Worm (Caenorhabditis elegans) whole organism, late embryonic: ENCODE data around the gene arl-6.

Source experiments
- C38D4.7 ChIP-seq: fragments of 200-800 bp; sonication (Bioruptor generic); optimal IDR thresholded peaks from 2 replicates; lab custom pipeline; 2018; ENCODE audit warnings: mild to moderate bottlenecking, missing genetic modification characterization, moderate library complexity, missing compliant biosample characterization
- K09A11.1 ChIP-seq: sonication (generic microtip); optimal IDR thresholded peaks from 2 replicates; lab custom pipeline; 2017; ENCODE audit warnings: antibody characterized with exemption, mild to moderate bottlenecking, missing genetic modification characterization, missing compliant biosample characterization; ENCODE audit not compliant: insufficient read depth
- T23F11.4 ChIP-seq: fragments of 200-800 bp; sonication (Bioruptor generic); optimal IDR thresholded peaks from 2 replicates; lab custom pipeline; 2018; ENCODE audit warnings: mild to moderate bottlenecking, missing genetic modification characterization, missing compliant biosample characterization
- Y22D7AL.16 ChIP-seq: sonication (generic microtip); optimal IDR thresholded peaks from 2 replicates; lab custom pipeline; 2016; ENCODE audit warnings: missing genetic modification characterization, missing compliant biosample characterization
- ahr-1 ChIP-seq: sonication (generic microtip); optimal IDR thresholded peaks from 2 replicates; lab custom pipeline; 2016; ENCODE audit warnings: missing genetic modification characterization, missing compliant biosample characterization
- ama-1 ChIP-seq: fragments of 150-350 bp; optimal IDR thresholded peaks from 2 replicates; lab custom pipeline; 2014
- ceh-14 ChIP-seq: sonication (generic microtip); optimal IDR thresholded peaks from 2 replicates; lab custom pipeline; 2016; ENCODE audit warnings: missing genotype, missing genetic modification characterization, missing compliant biosample characterization
- ceh-18 ChIP-seq: sonication (generic microtip); optimal IDR thresholded peaks from 2 replicates; lab custom pipeline; 2016; ENCODE audit warnings: missing genetic modification characterization, missing compliant biosample characterization
- ceh-19 ChIP-seq: fragments of 200-800 bp; sonication (Bioruptor generic); optimal IDR thresholded peaks from 2 replicates; lab custom pipeline; 2018; ENCODE audit warnings: mild to moderate bottlenecking, missing genetic modification characterization, missing compliant biosample characterization
- ceh-2 ChIP-seq: sonication (generic microtip); optimal IDR thresholded peaks from 2 replicates; lab custom pipeline; 2016; ENCODE audit warnings: missing genotype, missing genetic modification characterization, missing compliant biosample characterization
- ceh-22 ChIP-seq: sonication (generic microtip); optimal IDR thresholded peaks from 2 replicates; lab custom pipeline; 2017; ENCODE audit warnings: missing biosample characterization, missing genetic modification characterization
- ceh-30 ChIP-seq: fragments of 150-350 bp; optimal IDR thresholded peaks from 2 replicates; lab custom pipeline; 2014; ENCODE audit warnings: missing biosample characterization, missing genetic modification characterization
- ceh-31 ChIP-seq: sonication (generic microtip); optimal IDR thresholded peaks from 2 replicates; lab custom pipeline; 2016; ENCODE audit warnings: missing genetic modification characterization, missing compliant biosample characterization
- ceh-34 ChIP-seq: sonication (generic microtip); optimal IDR thresholded peaks from 2 replicates; lab custom pipeline; 2016; ENCODE audit warnings: mild to moderate bottlenecking, missing genetic modification characterization, missing compliant biosample characterization
- ceh-45 ChIP-seq: fragments of 200-800 bp; sonication (Bioruptor generic); IDR thresholded peaks from 2 replicates; pipeline ENCODE4 v1.3.6; 2022; ENCODE audit warnings: missing genetic modification reagents, missing genetic modification characterization, missing compliant biosample characterization
- ceh-48 ChIP-seq: sonication (generic microtip); optimal IDR thresholded peaks from 2 replicates; lab custom pipeline; 2016; ENCODE audit warnings: missing genetic modification characterization, inconsistent platforms, missing compliant biosample characterization
- ceh-6 ChIP-seq: fragments of 200-800 bp; sonication (Bioruptor generic); optimal IDR thresholded peaks from 2 replicates; lab custom pipeline; 2018; ENCODE audit warnings: mild to moderate bottlenecking, missing genetic modification characterization, missing compliant biosample characterization
- che-1 ChIP-seq: sonication (generic microtip); optimal IDR thresholded peaks from 2 replicates; lab custom pipeline; 2016; ENCODE audit warnings: mild to moderate bottlenecking, missing genetic modification characterization, missing compliant biosample characterization
- dve-1 ChIP-seq: sonication (generic microtip); optimal IDR thresholded peaks from 2 replicates; lab custom pipeline; 2017; ENCODE audit warnings: antibody characterized with exemption, mild to moderate bottlenecking, missing genetic modification characterization, missing compliant biosample characterization
- elt-2 ChIP-seq: sonication (generic microtip); optimal IDR thresholded peaks from 2 replicates; lab custom pipeline; 2016; ENCODE audit warnings: missing genetic modification reagents, missing genetic modification characterization, missing compliant biosample characterization
- elt-4 ChIP-seq: sonication (generic microtip); optimal IDR thresholded peaks from 2 replicates; lab custom pipeline; 2016; ENCODE audit warnings: missing genetic modification characterization, missing compliant biosample characterization
- ets-4 ChIP-seq: sonication (generic microtip); optimal IDR thresholded peaks from 2 replicates; lab custom pipeline; 2016; ENCODE audit warnings: missing genetic modification characterization, missing compliant biosample characterization
- eyg-1 ChIP-seq: sonication (generic microtip); optimal IDR thresholded peaks from 2 replicates; lab custom pipeline; 2016; ENCODE audit warnings: missing genotype, missing genetic modification characterization, missing compliant biosample characterization
- fax-1 ChIP-seq: sonication (generic microtip); optimal IDR thresholded peaks from 2 replicates; lab custom pipeline; 2016; ENCODE audit warnings: missing genotype, missing genetic modification characterization, missing compliant biosample characterization
- hlh-13 ChIP-seq: fragments of 200-800 bp; sonication (Bioruptor generic); optimal IDR thresholded peaks from 2 replicates; lab custom pipeline; 2018; ENCODE audit warnings: mild to moderate bottlenecking, missing genetic modification characterization, missing compliant biosample characterization
- hlh-30 ChIP-seq: sonication (generic microtip); optimal IDR thresholded peaks from 2 replicates; lab custom pipeline; 2017; ENCODE audit warnings: antibody characterized with exemption, missing genetic modification characterization, missing compliant biosample characterization; ENCODE audit not compliant: insufficient read depth
- hlh-6 ChIP-seq: sonication (generic microtip); optimal IDR thresholded peaks from 2 replicates; lab custom pipeline; 2016; ENCODE audit warnings: missing genotype, missing genetic modification characterization, missing compliant biosample characterization
- lim-6 ChIP-seq: sonication (generic microtip); optimal IDR thresholded peaks from 2 replicates; lab custom pipeline; 2016; ENCODE audit warnings: missing genetic modification characterization, missing compliant biosample characterization
- lin-11 ChIP-seq: fragments of 200-800 bp; sonication (Bioruptor generic); optimal IDR thresholded peaks from 2 replicates; lab custom pipeline; 2018; ENCODE audit warnings: mild to moderate bottlenecking, missing genetic modification characterization, missing compliant biosample characterization
- mec-3 ChIP-seq: sonication (generic microtip); optimal IDR thresholded peaks from 2 replicates; lab custom pipeline; 2016; ENCODE audit warnings: borderline replicate concordance, missing genetic modification characterization, missing compliant biosample characterization
- nhr-11 ChIP-seq: fragments of 150-350 bp; optimal IDR thresholded peaks from 2 replicates; lab custom pipeline; 2014; ENCODE audit warnings: missing biosample characterization, missing genetic modification characterization
- nhr-232 ChIP-seq: sonication (generic microtip); optimal IDR thresholded peaks from 2 replicates; lab custom pipeline; 2016; ENCODE audit warnings: missing genetic modification characterization, missing compliant biosample characterization
- odd-2 ChIP-seq: sonication (generic microtip); optimal IDR thresholded peaks from 2 replicates; lab custom pipeline; 2017; ENCODE audit warnings: antibody characterized with exemption, mild to moderate bottlenecking, missing genetic modification characterization, missing compliant biosample characterization
- pat-9 ChIP-seq: fragments of 200-800 bp; sonication (Bioruptor generic); optimal IDR thresholded peaks from 2 replicates; lab custom pipeline; 2018; ENCODE audit warnings: mild to moderate bottlenecking, missing genetic modification characterization, moderate library complexity, missing compliant biosample characterization
- pax-1 ChIP-seq: fragments of 150-350 bp; optimal IDR thresholded peaks from 2 replicates; lab custom pipeline; 2014; ENCODE audit warnings: missing biosample characterization, missing genetic modification characterization
- pha-2 ChIP-seq: sonication (generic microtip); optimal IDR thresholded peaks from 2 replicates; lab custom pipeline; 2017; ENCODE audit warnings: mild to moderate bottlenecking, missing genetic modification characterization, missing compliant biosample characterization
- pha-4 ChIP-seq: fragments of 150-350 bp; optimal IDR thresholded peaks from 2 replicates; lab custom pipeline; 2018; ENCODE audit warnings: missing biosample characterization, missing genetic modification reagents, missing genetic modification characterization
- pqm-1 ChIP-seq: sonication (generic microtip); optimal IDR thresholded peaks from 2 replicates; lab custom pipeline; 2016; ENCODE audit warnings: missing genetic modification characterization, missing compliant biosample characterization
- pros-1 ChIP-seq: fragments of 150-350 bp; optimal IDR thresholded peaks from 2 replicates; lab custom pipeline; 2014; ENCODE audit warnings: missing biosample characterization, missing genetic modification reagents, missing genetic modification characterization
- ref-2 ChIP-seq: sonication (generic microtip); optimal IDR thresholded peaks from 2 replicates; lab custom pipeline; 2016; ENCODE audit warnings: missing genetic modification characterization, missing compliant biosample characterization
- rnt-1 ChIP-seq: sonication (generic microtip); optimal IDR thresholded peaks from 2 replicates; lab custom pipeline; 2016; ENCODE audit warnings: missing genetic modification characterization, missing compliant biosample characterization
- sdc-2 ChIP-seq: sonication (generic microtip); optimal IDR thresholded peaks from 2 replicates; lab custom pipeline; 2016; ENCODE audit warnings: missing genotype, missing genetic modification characterization, missing compliant biosample characterization
- sox-2 ChIP-seq: fragments of 200-800 bp; sonication (Bioruptor generic); IDR thresholded peaks from 2 replicates; pipeline ENCODE4 v1.3.6; 2022; ENCODE audit warnings: missing genetic modification reagents, missing genetic modification characterization, missing compliant biosample characterization
- sox-4 ChIP-seq: sonication (generic microtip); optimal IDR thresholded peaks from 2 replicates; lab custom pipeline; 2017; ENCODE audit warnings: mild to moderate bottlenecking, missing genetic modification characterization, inconsistent platforms, missing compliant biosample characterization
- tbx-7 ChIP-seq: sonication (generic microtip); optimal IDR thresholded peaks from 2 replicates; lab custom pipeline; 2016; ENCODE audit warnings: missing genotype, missing genetic modification characterization, missing compliant biosample characterization
- ttx-3 ChIP-seq: sonication (generic microtip); optimal IDR thresholded peaks from 2 replicates; lab custom pipeline; 2016; ENCODE audit warnings: missing genetic modification reagents, missing genetic modification characterization, missing compliant biosample characterization
- unc-3 ChIP-seq, 2 experiments: fragments of 200-800 bp in 1 of 2; sonication (Bioruptor generic) in 1 of 2; sonication (generic microtip) in 1 of 2; conservative IDR thresholded peaks in 1 of 2; optimal IDR thresholded peaks in 1 of 2; 2 replicates each; pipeline versions ENCODE4 v1.3.6 to Lab custom; 2016 to 2022; ENCODE audit warnings: missing compliant biosample characterization in 2 of 2, missing genetic modification characterization in 2 of 2, missing genetic modification reagents in 1 of 2
- zip-5 ChIP-seq: sonication (generic microtip); optimal IDR thresholded peaks from 2 replicates; lab custom pipeline; 2016; ENCODE audit warnings: missing genetic modification characterization, missing compliant biosample characterization

The arl-6 gene

ce11 chrIII:4814730-4815129 is at the start of gene arl-6:
arl-6 (minus strand) TSS chrIII:4814830.
- TF ChIP-seq hlh-6 = no peak
- TF ChIP-seq dve-1 (tag; lab: Kevin White, UChicago) = no peak
- no peak for TF ChIP-seq pax-1
- TF ChIP-seq ttx-3 (tag; lab: Kevin White, UChicago) = no peak
- TF ChIP-seq lin-11 (tag; lab: Kevin White, UChicago) = no peak
- TF ChIP-seq ceh-45 (GFP tag; lab: Robert Waterston, UW) = no peak
- TF ChIP-seq ceh-31 = no peak
- TF ChIP-seq zip-5 = no peak
- TF ChIP-seq ceh-18 (tag; lab: Kevin White, UChicago) = no peak
- TF ChIP-seq ceh-6 (GFP tag; lab: Kevin White, UChicago) = no peak
- no peak for TF ChIP-seq Y22D7AL.16
- no peak for TF ChIP-seq sox-2 (GFP tag; lab: Robert Waterston, UW)
- TF ChIP-seq elt-4 (tag; lab: Kevin White, UChicago) = no peak
- no peak for TF ChIP-seq fax-1 (tag; lab: Kevin White, UChicago)
- no peak for TF ChIP-seq nhr-11
- no peak for TF ChIP-seq K09A11.1
- no peak for TF ChIP-seq unc-3 (GFP tag; conservative IDR thresholded peaks at IDR 0.05; lab: Robert Waterston, UW)
- TF ChIP-seq unc-3 (tag; optimal IDR thresholded peaks at IDR 0.05; lab: Kevin White, UChicago) = no peak
- TF ChIP-seq ceh-48 (tag; lab: Kevin White, UChicago) = no peak
- TF ChIP-seq eyg-1 = no peak
- no peak for TF ChIP-seq tbx-7 (tag; lab: Kevin White, UChicago)

- TF ChIP-seq fax-1 (tag; lab: Kevin White, UChicago) (no peak), hlh-30 (no peak), pha-2 (no peak), ceh-22 (tag; lab: Kevin White, UChicago) (no peak), pqm-1 (tag; lab: Kevin White, UChicago) (no peak), lim-6 (tag; lab: Kevin White, UChicago) (no peak), zip-5 (no peak), K09A11.1 (no peak)
These were observed 48.5 kb upstream of the arl-6 start, which contains the start of gene coq-8 for ce11 chrIII:4863127-4863526. coq-8 (plus strand) TSS chrIII:4863427.

- TF ChIP-seq pros-1 (no peak), ahr-1 (no peak), ceh-34 (tag; lab: Kevin White, UChicago) (no peak), ets-4 (tag; lab: Kevin White, UChicago) (peak; percentile 83), C38D4.7 (GFP tag; lab: Kevin White, UChicago) (no peak), ref-2 (tag; lab: Kevin White, UChicago) (no peak), che-1 (tag; lab: Kevin White, UChicago) (no peak), sox-4 (tag; lab: Kevin White, UChicago) (no peak), pat-9 (tag; lab: Kevin White, UChicago) (no peak), hlh-13 (GFP tag; lab: Kevin White, UChicago) (no peak), ceh-31 (peak; percentile 37), mec-3 (tag; lab: Kevin White, UChicago) (no peak), nhr-11 (no peak), elt-4 (tag; lab: Kevin White, UChicago) (no peak), ceh-22 (tag; lab: Kevin White, UChicago) (no peak), pha-4 (tag; lab: Kevin White, UChicago) (no peak), ceh-19 (GFP tag; lab: Kevin White, UChicago) (no peak), odd-2 (no peak), T23F11.4 (GFP tag; lab: Kevin White, UChicago) (no peak), ceh-6 (GFP tag; lab: Kevin White, UChicago) (no peak), K09A11.1 (no peak), ceh-2 (tag; lab: Kevin White, UChicago) (peak; percentile 66), elt-2 (tag; lab: Kevin White, UChicago) (peak; percentile 13), zip-5 (peak; percentile 31), sdc-2 (tag; lab: Kevin White, UChicago) (no peak), ceh-14 (no peak), ama-1 (lab: Kevin White, UChicago) (no peak), ttx-3 (tag; lab: Kevin White, UChicago) (no peak), ceh-30 (tag; lab: Kevin White, UChicago) (no peak), nhr-232 (tag; lab: Kevin White, UChicago) (no peak), eyg-1 (no peak), rnt-1 (tag; lab: Kevin White, UChicago) (no peak), tbx-7 (tag; lab: Kevin White, UChicago) (peak; percentile 28), Y22D7AL.16 (no peak)
These were observed 47.2 kb upstream of the arl-6 start, which contains the start of the genes C35D10.10 and C35D10.5 for ce11 chrIII:4861744-4862401. C35D10.10 (minus strand) TSS chrIII:4861794. C35D10.5 (plus strand) TSS chrIII:4862351.
